Fruit fly (Drosophila melanogaster): Measurements from ENCODE around the gene Cmpk.

Gene Cmpk

DNA sequence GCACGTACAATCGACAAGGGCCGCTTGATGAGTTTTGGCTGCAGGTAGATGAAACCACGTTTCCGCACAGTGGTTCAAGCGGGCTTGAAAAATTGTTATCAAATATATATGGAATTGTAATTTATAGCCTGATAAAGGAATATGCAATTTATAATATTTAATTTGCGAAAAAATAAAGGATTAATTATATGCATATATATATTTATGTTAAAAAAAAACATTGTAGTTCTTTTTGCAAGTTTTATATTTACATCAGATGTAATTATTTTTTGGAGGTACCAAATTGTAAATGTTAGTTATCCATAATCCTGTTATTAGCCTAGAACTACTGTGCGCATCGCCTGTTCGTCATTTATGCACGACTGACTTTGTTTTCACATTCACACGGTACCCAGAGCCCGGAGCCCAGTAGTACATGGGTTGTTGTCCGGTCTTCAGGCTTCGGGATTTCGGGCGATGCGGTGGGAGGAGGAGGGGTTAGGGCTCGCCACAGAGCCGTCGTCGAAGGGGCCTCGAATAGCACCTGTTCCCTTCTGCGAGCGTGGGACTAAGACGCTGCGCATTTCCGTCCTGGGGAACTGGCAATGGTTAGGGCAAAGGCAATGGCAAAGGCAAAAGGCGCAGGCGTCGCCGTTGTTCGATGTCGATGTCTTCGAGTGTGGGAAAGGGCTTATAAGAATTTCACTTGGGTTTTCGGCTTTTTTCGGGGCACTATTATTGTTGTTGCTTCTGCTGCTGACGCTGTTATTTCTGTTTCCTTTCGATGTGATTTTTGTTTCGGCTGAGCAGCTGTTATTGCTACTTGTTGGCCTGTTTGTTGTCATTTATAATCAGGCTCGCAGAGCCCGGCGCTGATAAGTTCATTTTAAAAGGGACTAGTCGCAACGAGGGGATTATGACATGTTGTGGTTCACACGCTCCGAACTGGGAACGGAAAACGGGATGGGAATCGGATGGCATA lies 37.2 kb downstream of the Cmpk start (continued):
- TF ChIP-seq stc (GFP tag; IDR thresholded peaks at IDR 0.05), result peak; percentile 76
- TF ChIP-seq grn (GFP tag; optimal IDR thresholded peaks at IDR 0.05), result no peak
- no peak for TF ChIP-seq cas (GFP tag; IDR thresholded peaks at IDR 0.05)
- peak; percentile 17 for TF ChIP-seq CG3065 (GFP tag; optimal IDR thresholded peaks at IDR 0.05)
- TF ChIP-seq gce (GFP tag; IDR thresholded peaks at IDR 0.05), result 0 out of 3 replicates have a peak, but pooled peaks have one; percentile 44
- TF ChIP-seq Pdp1 (GFP tag; optimal IDR thresholded peaks at IDR 0.05), result peak in 1 of 2 experiments; percentile 10
- peak; percentile 66 for TF ChIP-seq CG4282 (GFP tag; optimal IDR thresholded peaks at IDR 0.05)
- peak; percentile 61; the same call in 2 of the 3 replicates for TF ChIP-seq tgo (GFP tag; IDR thresholded peaks at IDR 0.05)
- no peak; the same call in none of the 2 replicates for TF ChIP-seq CG4730 (GFP tag; IDR thresholded peaks at IDR 0.05)
- peak; percentile 62 for TF ChIP-seq stwl (tag; optimal IDR thresholded peaks at IDR 0.05)
- peak; percentile 56 for TF ChIP-seq CG12219 (GFP tag; optimal IDR thresholded peaks at IDR 0.05)
- peak; percentile 93 for TF ChIP-seq phol (tag; optimal IDR thresholded peaks at IDR 0.05)
- TF ChIP-seq CG11723 (GFP tag; optimal IDR thresholded peaks at IDR 0.05), result peak; percentile 74
- TF ChIP-seq CG9797 (GFP tag; optimal IDR thresholded peaks at IDR 0.05), result no peak
- peak; percentile 46 for TF ChIP-seq Meics (GFP tag; optimal IDR thresholded peaks at IDR 0.05)
- no peak for TF ChIP-seq CG12236 (GFP tag; optimal IDR thresholded peaks at IDR 0.05)
- TF ChIP-seq Hmx (GFP tag; optimal IDR thresholded peaks at IDR 0.05), result no peak
- TF ChIP-seq CG17328 (GFP tag; IDR thresholded peaks at IDR 0.05), result peak; percentile 82
- no peak for TF ChIP-seq CG8944 (GFP tag; optimal IDR thresholded peaks at IDR 0.05)
- TF ChIP-seq Usf (GFP tag; optimal IDR thresholded peaks at IDR 0.05), result peak; percentile 83
- peak; percentile 78 for TF ChIP-seq CG4820 (GFP tag; optimal IDR thresholded peaks at IDR 0.05)
- peak; percentile 81 for TF ChIP-seq Asciz (GFP tag; optimal IDR thresholded peaks at IDR 0.05)
- TF ChIP-seq E2f2 (GFP tag; IDR thresholded peaks at IDR 0.05), result peak; percentile 36; the same call in 1 of the 2 replicates
- TF ChIP-seq jumu (GFP tag; optimal IDR thresholded peaks at IDR 0.05), result peak; percentile 12
- no peak for TF ChIP-seq vnd (GFP tag; IDR thresholded peaks at IDR 0.05; ENCODE audit: partially characterized antibody)
- TF ChIP-seq Dref (GFP tag; IDR thresholded peaks at IDR 0.05), result no peak
- TF ChIP-seq Bteb2 (GFP tag; optimal IDR thresholded peaks at IDR 0.05), result no peak
- no peak for TF ChIP-seq toy (GFP tag; IDR thresholded peaks at IDR 0.05)
- TF ChIP-seq ci (GFP tag; IDR thresholded peaks at IDR 0.05), result peak; percentile 52; the same call in 1 of the 3 replicates
- TF ChIP-seq CG2199 (GFP tag; IDR thresholded peaks at IDR 0.05), result no peak
- TF ChIP-seq CG10431 (GFP tag; optimal IDR thresholded peaks at IDR 0.05), result peak; percentile 61
- TF ChIP-seq CG4360 (GFP tag; IDR thresholded peaks at IDR 0.05), result peak; percentile 87
- no peak for TF ChIP-seq CG13624 (GFP tag; optimal IDR thresholded peaks at IDR 0.05)
- TF ChIP-seq crc (GFP tag; optimal IDR thresholded peaks at IDR 0.05), result no peak
- peak; percentile 72 for TF ChIP-seq lbe (GFP tag; optimal IDR thresholded peaks at IDR 0.05)
- TF ChIP-seq amos (GFP tag; IDR thresholded peaks at IDR 0.05; ENCODE audit: partially characterized antibody), result no peak
- TF ChIP-seq Camta (GFP tag; optimal IDR thresholded peaks at IDR 0.05), result no peak
- no peak for TF ChIP-seq tna (GFP tag; IDR thresholded peaks at IDR 0.05; ENCODE audit: partially characterized antibody)
- TF ChIP-seq HmgZ (tag; optimal IDR thresholded peaks at IDR 0.05), result no peak
- TF ChIP-seq CG6854 (GFP tag; optimal IDR thresholded peaks at IDR 0.05), result no peak
- TF ChIP-seq Mad (GFP tag; optimal IDR thresholded peaks at IDR 0.05), result no peak
- no peak for TF ChIP-seq TFAM (GFP tag; optimal IDR thresholded peaks at IDR 0.05)
- TF ChIP-seq fru (optimal IDR thresholded peaks at IDR 0.05), result no peak
- TF ChIP-seq CG12744 (GFP tag; optimal IDR thresholded peaks at IDR 0.05), result no peak
- peak; percentile 62 for TF ChIP-seq CG4617 (GFP tag; optimal IDR thresholded peaks at IDR 0.05; ENCODE audit: borderline replicate concordance)
- TF ChIP-seq dpn (GFP tag; optimal IDR thresholded peaks at IDR 0.05), result peak in 1 of 2 experiments; percentile 63
- peak; percentile 80 for TF ChIP-seq salm (tag; optimal IDR thresholded peaks at IDR 0.05)
- TF ChIP-seq CG10274 (GFP tag; optimal IDR thresholded peaks at IDR 0.05), result peak; percentile 49
- no peak for TF ChIP-seq Hr39 (optimal IDR thresholded peaks at IDR 0.05)
- TF ChIP-seq CG14965 (GFP tag; optimal IDR thresholded peaks at IDR 0.05; ENCODE audit: borderline replicate concordance), result no peak

All from whole organism, embryonic.